Worm (Caenorhabditis elegans): ENCODE measurements around the gene Y39F10A.3.

DNA sequence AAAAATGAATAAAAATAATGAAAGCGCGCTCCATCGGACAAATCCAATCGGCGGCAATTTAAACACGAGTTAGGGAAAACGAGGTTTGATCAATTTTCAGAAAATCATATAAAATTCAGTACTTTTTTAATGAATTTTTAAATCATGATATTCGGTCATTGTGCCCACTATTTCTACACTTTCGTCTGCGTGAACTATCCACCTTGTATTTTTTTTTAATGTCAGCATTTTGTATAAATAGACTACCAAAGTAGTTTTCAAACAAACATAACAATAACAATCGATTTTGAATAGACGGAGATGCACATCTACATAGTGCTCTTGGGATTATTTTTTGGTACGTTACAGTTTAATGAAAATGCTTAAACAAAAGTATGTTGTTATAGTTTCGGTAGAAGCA lies 5.3 kb upstream of the Y39F10A.3 start, which contains the start of gene F46F5.15:
- no peak for TF ChIP-seq snpc-4 (tag; optimal IDR thresholded peaks at IDR 0.05)
- TF ChIP-seq nhr-12 (tag; optimal IDR thresholded peaks at IDR 0.05), result no peak

Measured in whole organism, L3 larva.